Worm (Caenorhabditis elegans): ENCODE data around the gene T25D10.1.
A peak's percentile ranks its signal among the peaks of the same experiment; 100 is the strongest.

Gene T25D10.1

DNA sequence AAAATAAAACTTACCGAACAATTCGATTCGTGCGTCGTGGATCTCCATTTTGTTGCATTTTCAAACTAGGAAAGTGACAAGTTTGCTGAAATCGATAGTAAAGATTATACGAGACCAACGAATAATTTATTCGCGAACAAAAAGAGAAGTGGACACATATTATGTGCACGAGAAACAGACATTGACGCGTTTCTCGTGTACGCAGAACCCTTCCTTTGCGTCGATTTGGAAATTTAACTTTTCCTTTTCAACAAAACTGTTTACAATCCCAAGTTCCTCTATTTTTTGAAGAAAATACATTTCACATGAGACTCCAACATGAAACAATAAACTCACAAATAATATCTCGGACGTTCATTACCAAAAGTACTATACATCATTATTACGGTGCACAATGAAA is 42.4 kb upstream of the T25D10.1 start, which contains the start of gene K10B2.4 (continued):
- TF ChIP-seq K12H6.12 (tag; optimal IDR thresholded peaks at IDR 0.05) = no peak
- 0 out of 2 replicates have a peak, but pooled peaks have one; percentile 21 for TF ChIP-seq Y67H2A.10 (GFP tag; conservative IDR thresholded peaks at IDR 0.05)
- no peak for TF ChIP-seq die-1 (tag; optimal IDR thresholded peaks at IDR 0.05)
- peak; percentile 7 for TF ChIP-seq lsl-1 (GFP tag; optimal IDR thresholded peaks at IDR 0.05)
- TF ChIP-seq mxl-1 (tag; optimal IDR thresholded peaks at IDR 0.05) = no peak
- TF ChIP-seq atf-7 (tag; optimal IDR thresholded peaks at IDR 0.05) = peak; percentile 24
- TF ChIP-seq tbx-9 (tag; optimal IDR thresholded peaks at IDR 0.05; ENCODE audit: borderline replicate concordance) = no peak
- peak; percentile 73 for TF ChIP-seq ekl-4 (GFP tag; IDR thresholded peaks at IDR 0.05)
- no peak for TF ChIP-seq nhr-27 (tag; optimal IDR thresholded peaks at IDR 0.05)
- peak; percentile 53 for TF ChIP-seq hrde-1 (tag; optimal IDR thresholded peaks at IDR 0.05; ENCODE audit: borderline replicate concordance)
- no peak for TF ChIP-seq F57A8.1 (GFP tag; optimal IDR thresholded peaks at IDR 0.05)
- peak; percentile 61 for TF ChIP-seq nhr-80 (tag; optimal IDR thresholded peaks at IDR 0.05)
- TF ChIP-seq F57C9.4 (tag; optimal IDR thresholded peaks at IDR 0.05) = no peak
- TF ChIP-seq ztf-28 (GFP tag; IDR thresholded peaks at IDR 0.05) = no peak
- no peak for TF ChIP-seq mel-28 (tag; optimal IDR thresholded peaks at IDR 0.05; ENCODE audit: borderline replicate concordance)
- peak; percentile 50 for TF ChIP-seq madf-6 (GFP tag; IDR thresholded peaks at IDR 0.05)
- TF ChIP-seq ztf-26 (tag; optimal IDR thresholded peaks at IDR 0.05) = no peak
- TF ChIP-seq lag-1 (GFP tag; IDR thresholded peaks at IDR 0.05) = no peak
- TF ChIP-seq ceh-40 (GFP tag; IDR thresholded peaks at IDR 0.05) = no peak
- TF ChIP-seq hlh-26 (GFP tag; conservative IDR thresholded peaks at IDR 0.05) = no peak
- peak; percentile 59; the same call in 1 of the 2 replicates for TF ChIP-seq mcd-1 (GFP tag; IDR thresholded peaks at IDR 0.05)
- no peak for TF ChIP-seq xnd-1 (tag; optimal IDR thresholded peaks at IDR 0.05)
- TF ChIP-seq pbrm-1 (GFP tag; IDR thresholded peaks at IDR 0.05) = no peak
- TF ChIP-seq let-607 (tag; optimal IDR thresholded peaks at IDR 0.05) = peak in 1 of 2 experiments; percentile 5
- no peak for TF ChIP-seq somi-1 (GFP tag; optimal IDR thresholded peaks at IDR 0.05)
- peak; percentile 46 for TF ChIP-seq dpl-1 (GFP tag; optimal IDR thresholded peaks at IDR 0.05)
- no peak for TF ChIP-seq nhr-90 (tag; optimal IDR thresholded peaks at IDR 0.05)
- no peak for TF ChIP-seq efl-1 (GFP tag; optimal IDR thresholded peaks at IDR 0.05)
- no peak for TF ChIP-seq F39B2.1 (GFP tag; IDR thresholded peaks at IDR 0.05)

- TF ChIP-seq lin-40 (tag; optimal IDR thresholded peaks at IDR 0.05) (no peak), him-1 (tag; optimal IDR thresholded peaks at IDR 0.05) (peak; percentile 34), Y53G8AR.9 (GFP tag; conservative IDR thresholded peaks at IDR 0.05) (no peak), ets-4 (GFP tag; optimal IDR thresholded peaks at IDR 0.05) (no peak), tbx-9 (tag; optimal IDR thresholded peaks at IDR 0.05; ENCODE audit: borderline replicate concordance) (no peak), K12H6.12 (tag; optimal IDR thresholded peaks at IDR 0.05) (no peak), ceh-91 (GFP tag; IDR thresholded peaks at IDR 0.05) (peak; percentile 85), Y95B8A.8 (GFP tag; IDR thresholded peaks at IDR 0.05) (0 out of 2 replicates have a peak, but pooled peaks have one; percentile 8), madf-8 (GFP tag; conservative IDR thresholded peaks at IDR 0.05) (peak; percentile 89), tbp1 (GFP tag; optimal IDR thresholded peaks at IDR 0.05) (peak; percentile 31), snpc-3.4 (tag; optimal IDR thresholded peaks at IDR 0.05) (peak; percentile 52), sptf-2 (GFP tag; optimal IDR thresholded peaks at IDR 0.05) (no peak), lsl-1 (GFP tag; optimal IDR thresholded peaks at IDR 0.05) (peak; percentile 98), pbrm-1 (GFP tag; IDR thresholded peaks at IDR 0.05) (no peak), mcd-1 (GFP tag; IDR thresholded peaks at IDR 0.05) (peak; percentile 34; the same call in 1 of the 2 replicates), hsf-1 (GFP tag; IDR thresholded peaks at IDR 0.05) (0 out of 2 replicates have a peak, but pooled peaks have one; percentile 45), dpl-1 (GFP tag; optimal IDR thresholded peaks at IDR 0.05) (peak; percentile 76), ztf-18 (tag; optimal IDR thresholded peaks at IDR 0.05) (peak; percentile 9), madf-3 (GFP tag; IDR thresholded peaks at IDR 0.05) (0 out of 2 replicates have a peak, but pooled peaks have one; percentile 23), T07F8.4 (tag; optimal IDR thresholded peaks at IDR 0.05) (no peak), snpc-1.1 (tag; optimal IDR thresholded peaks at IDR 0.05; ENCODE audit: insufficient read depth) (peak; percentile 0), cebp-2 (GFP tag; IDR thresholded peaks at IDR 0.05) (no peak), F23B12.7 (tag; optimal IDR thresholded peaks at IDR 0.05; ENCODE audit: insufficient read depth) (peak; percentile 73), egrh-3 (GFP tag; IDR thresholded peaks at IDR 0.05) (no peak)
Measured at ce11 chrII:6365237-6365815, 37.9 kb upstream of the T25D10.1 start, which contains the start of the genes ani-2 and clec-88. TSS of gene ani-2 (minus strand) at chrII:6365367. TSS of gene clec-88 (plus strand) at chrII:6365722.
